Worm (Caenorhabditis elegans) whole organism, late embryonic: Measurements from ENCODE around the gene C40H5.2.

Experiments used
- C08G9.2 ChIP-seq: sonication (generic microtip); optimal IDR thresholded peaks from 2 replicates; lab custom pipeline; 2016; ENCODE audit warnings: mild to moderate bottlenecking, missing genetic modification characterization, moderate library complexity, missing compliant biosample characterization
- K02D7.2 ChIP-seq: sonication (generic microtip); optimal IDR thresholded peaks from 2 replicates; lab custom pipeline; 2017; ENCODE audit warnings: mild to moderate bottlenecking, missing genetic modification characterization, missing compliant biosample characterization
- K09A11.1 ChIP-seq: sonication (generic microtip); optimal IDR thresholded peaks from 2 replicates; lab custom pipeline; 2017; ENCODE audit warnings: antibody characterized with exemption, mild to moderate bottlenecking, missing genetic modification characterization, missing compliant biosample characterization; ENCODE audit not compliant: insufficient read depth
- T23F11.4 ChIP-seq: fragments of 200-800 bp; sonication (Bioruptor generic); optimal IDR thresholded peaks from 2 replicates; lab custom pipeline; 2018; ENCODE audit warnings: mild to moderate bottlenecking, missing genetic modification characterization, missing compliant biosample characterization
- ceh-18 ChIP-seq: sonication (generic microtip); optimal IDR thresholded peaks from 2 replicates; lab custom pipeline; 2016; ENCODE audit warnings: missing genetic modification characterization, missing compliant biosample characterization
- ceh-30 ChIP-seq: fragments of 150-350 bp; optimal IDR thresholded peaks from 2 replicates; lab custom pipeline; 2014; ENCODE audit warnings: missing biosample characterization, missing genetic modification characterization
- ceh-31 ChIP-seq: sonication (generic microtip); optimal IDR thresholded peaks from 2 replicates; lab custom pipeline; 2016; ENCODE audit warnings: missing genetic modification characterization, missing compliant biosample characterization
- ceh-34 ChIP-seq: sonication (generic microtip); optimal IDR thresholded peaks from 2 replicates; lab custom pipeline; 2016; ENCODE audit warnings: mild to moderate bottlenecking, missing genetic modification characterization, missing compliant biosample characterization
- ceh-48 ChIP-seq: sonication (generic microtip); optimal IDR thresholded peaks from 2 replicates; lab custom pipeline; 2016; ENCODE audit warnings: missing genetic modification characterization, inconsistent platforms, missing compliant biosample characterization
- ceh-6 ChIP-seq: fragments of 200-800 bp; sonication (Bioruptor generic); optimal IDR thresholded peaks from 2 replicates; lab custom pipeline; 2018; ENCODE audit warnings: mild to moderate bottlenecking, missing genetic modification characterization, missing compliant biosample characterization
- ceh-9 ChIP-seq: sonication (generic microtip); optimal IDR thresholded peaks from 2 replicates; lab custom pipeline; 2016; ENCODE audit warnings: mild to moderate bottlenecking, missing genetic modification characterization, inconsistent platforms, missing compliant biosample characterization
- che-1 ChIP-seq: sonication (generic microtip); optimal IDR thresholded peaks from 2 replicates; lab custom pipeline; 2016; ENCODE audit warnings: mild to moderate bottlenecking, missing genetic modification characterization, missing compliant biosample characterization
- dve-1 ChIP-seq: sonication (generic microtip); optimal IDR thresholded peaks from 2 replicates; lab custom pipeline; 2017; ENCODE audit warnings: antibody characterized with exemption, mild to moderate bottlenecking, missing genetic modification characterization, missing compliant biosample characterization
- elt-2 ChIP-seq: sonication (generic microtip); optimal IDR thresholded peaks from 2 replicates; lab custom pipeline; 2016; ENCODE audit warnings: missing genetic modification reagents, missing genetic modification characterization, missing compliant biosample characterization
- elt-4 ChIP-seq: sonication (generic microtip); optimal IDR thresholded peaks from 2 replicates; lab custom pipeline; 2016; ENCODE audit warnings: missing genetic modification characterization, missing compliant biosample characterization
- fkh-10 ChIP-seq: fragments of 150-350 bp; optimal IDR thresholded peaks from 2 replicates; lab custom pipeline; 2014; ENCODE audit warnings: missing biosample characterization, missing genetic modification reagents, missing genetic modification characterization
- gmeb-2 ChIP-seq: sonication (generic microtip); optimal IDR thresholded peaks from 2 replicates; lab custom pipeline; 2016; ENCODE audit warnings: missing genetic modification characterization, inconsistent platforms, missing compliant biosample characterization
- hlh-30 ChIP-seq: sonication (generic microtip); optimal IDR thresholded peaks from 2 replicates; lab custom pipeline; 2017; ENCODE audit warnings: antibody characterized with exemption, missing genetic modification characterization, missing compliant biosample characterization; ENCODE audit not compliant: insufficient read depth
- hlh-6 ChIP-seq: sonication (generic microtip); optimal IDR thresholded peaks from 2 replicates; lab custom pipeline; 2016; ENCODE audit warnings: missing genotype, missing genetic modification characterization, missing compliant biosample characterization
- nfya-1 ChIP-seq: sonication (generic microtip); optimal IDR thresholded peaks from 2 replicates; lab custom pipeline; 2017; ENCODE audit warnings: missing genetic modification characterization, mild to moderate bottlenecking, missing compliant biosample characterization, antibody characterized with exemption, moderate library complexity
- nhr-11 ChIP-seq: fragments of 150-350 bp; optimal IDR thresholded peaks from 2 replicates; lab custom pipeline; 2014; ENCODE audit warnings: missing biosample characterization, missing genetic modification characterization
- pat-9 ChIP-seq: fragments of 200-800 bp; sonication (Bioruptor generic); optimal IDR thresholded peaks from 2 replicates; lab custom pipeline; 2018; ENCODE audit warnings: mild to moderate bottlenecking, missing genetic modification characterization, moderate library complexity, missing compliant biosample characterization
- pqm-1 ChIP-seq: sonication (generic microtip); optimal IDR thresholded peaks from 2 replicates; lab custom pipeline; 2016; ENCODE audit warnings: missing genetic modification characterization, missing compliant biosample characterization
- ref-2 ChIP-seq: sonication (generic microtip); optimal IDR thresholded peaks from 2 replicates; lab custom pipeline; 2016; ENCODE audit warnings: missing genetic modification characterization, missing compliant biosample characterization
- rnt-1 ChIP-seq: sonication (generic microtip); optimal IDR thresholded peaks from 2 replicates; lab custom pipeline; 2016; ENCODE audit warnings: missing genetic modification characterization, missing compliant biosample characterization
- sdc-2 ChIP-seq: sonication (generic microtip); optimal IDR thresholded peaks from 2 replicates; lab custom pipeline; 2016; ENCODE audit warnings: missing genotype, missing genetic modification characterization, missing compliant biosample characterization
- sox-4 ChIP-seq: sonication (generic microtip); optimal IDR thresholded peaks from 2 replicates; lab custom pipeline; 2017; ENCODE audit warnings: mild to moderate bottlenecking, missing genetic modification characterization, inconsistent platforms, missing compliant biosample characterization
- tbx-2 ChIP-seq: sonication (generic microtip); optimal IDR thresholded peaks from 2 replicates; lab custom pipeline; 2016; ENCODE audit warnings: missing genetic modification characterization, missing compliant biosample characterization
- tbx-7 ChIP-seq: sonication (generic microtip); optimal IDR thresholded peaks from 2 replicates; lab custom pipeline; 2016; ENCODE audit warnings: missing genotype, missing genetic modification characterization, missing compliant biosample characterization
- ttx-3 ChIP-seq: sonication (generic microtip); optimal IDR thresholded peaks from 2 replicates; lab custom pipeline; 2016; ENCODE audit warnings: missing genetic modification reagents, missing genetic modification characterization, missing compliant biosample characterization
- unc-42 ChIP-seq: sonication (generic microtip); optimal IDR thresholded peaks from 2 replicates; lab custom pipeline; 2016; ENCODE audit warnings: missing genotype, missing genetic modification characterization, missing compliant biosample characterization
- unc-55 ChIP-seq: sonication (generic microtip); optimal IDR thresholded peaks from 2 replicates; lab custom pipeline; 2017; ENCODE audit warnings: missing biosample characterization, missing genetic modification reagents, missing genetic modification characterization
- zip-5 ChIP-seq: sonication (generic microtip); optimal IDR thresholded peaks from 2 replicates; lab custom pipeline; 2016; ENCODE audit warnings: missing genetic modification characterization, missing compliant biosample characterization
- ztf-16 ChIP-seq: sonication (generic microtip); optimal IDR thresholded peaks from 2 replicates; lab custom pipeline; 2017; ENCODE audit warnings: missing genetic modification characterization, missing compliant biosample characterization

The C40H5.2 gene

DNA sequence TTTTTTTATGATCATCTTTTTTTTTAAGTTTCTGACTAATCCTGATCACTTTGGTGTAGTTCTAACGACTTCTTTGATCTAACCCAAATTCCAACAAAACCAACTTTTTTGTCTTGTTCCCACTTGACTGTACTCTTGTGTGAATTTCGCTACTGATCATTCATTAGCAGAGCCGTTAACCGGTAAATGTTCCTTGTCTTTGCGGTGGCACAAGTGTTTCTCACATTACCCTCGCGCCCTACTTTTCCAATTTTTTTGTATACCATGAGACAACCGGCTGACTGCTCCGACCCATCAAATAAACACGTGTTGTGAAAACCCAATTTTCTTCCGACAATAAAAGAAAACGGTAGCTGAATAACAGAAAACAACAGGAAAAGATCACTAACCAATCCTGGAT lies 13.1 kb upstream of the C40H5.2 start:
- TF ChIP-seq elt-4 (tag; lab: Kevin White, UChicago): no peak
- no peak for TF ChIP-seq unc-42
- no peak for TF ChIP-seq nfya-1
- no peak for TF ChIP-seq ceh-34 (tag; lab: Kevin White, UChicago)
- TF ChIP-seq C08G9.2 (tag; lab: Kevin White, UChicago): no peak
- no peak for TF ChIP-seq sox-4
- no peak for TF ChIP-seq zip-5
- TF ChIP-seq tbx-7 (tag; lab: Kevin White, UChicago): no peak
- TF ChIP-seq ceh-18 (tag; lab: Kevin White, UChicago): no peak
- TF ChIP-seq hlh-6 (tag; lab: Kevin White, UChicago): no peak
- no peak for TF ChIP-seq ttx-3 (tag; lab: Kevin White, UChicago)
- TF ChIP-seq ztf-16 (tag; lab: Kevin White, UChicago): no peak
- TF ChIP-seq ceh-31 (tag; lab: Kevin White, UChicago): no peak
- TF ChIP-seq, all 69 proteins: peak for 0

DNA sequence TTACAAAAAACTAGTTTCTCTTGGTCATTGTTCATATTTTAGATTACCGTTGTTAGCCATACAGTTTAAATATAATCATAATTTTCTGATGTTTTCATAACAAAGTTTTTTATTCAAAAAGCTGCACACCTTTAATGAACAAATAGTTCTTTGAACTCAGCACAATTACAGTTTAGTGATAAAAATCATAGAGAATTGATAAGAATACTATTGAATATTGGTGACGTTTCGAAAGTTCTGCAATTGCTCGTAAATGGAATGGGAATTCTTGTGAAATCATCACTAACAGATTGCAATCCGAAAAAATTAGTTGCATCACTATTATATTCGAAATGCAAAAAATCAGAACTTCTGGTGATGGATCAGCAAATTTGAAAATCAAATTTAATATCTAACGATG lies 11.8 kb upstream of the C40H5.2 start:
- no peak for TF ChIP-seq sdc-2 (tag; lab: Kevin White, UChicago)
- no peak for TF ChIP-seq che-1
- no peak for TF ChIP-seq T23F11.4 (GFP tag; lab: Kevin White, UChicago)
- no peak for TF ChIP-seq dve-1 (tag; lab: Kevin White, UChicago)
- TF ChIP-seq, all 69 proteins: peak for 0

DNA sequence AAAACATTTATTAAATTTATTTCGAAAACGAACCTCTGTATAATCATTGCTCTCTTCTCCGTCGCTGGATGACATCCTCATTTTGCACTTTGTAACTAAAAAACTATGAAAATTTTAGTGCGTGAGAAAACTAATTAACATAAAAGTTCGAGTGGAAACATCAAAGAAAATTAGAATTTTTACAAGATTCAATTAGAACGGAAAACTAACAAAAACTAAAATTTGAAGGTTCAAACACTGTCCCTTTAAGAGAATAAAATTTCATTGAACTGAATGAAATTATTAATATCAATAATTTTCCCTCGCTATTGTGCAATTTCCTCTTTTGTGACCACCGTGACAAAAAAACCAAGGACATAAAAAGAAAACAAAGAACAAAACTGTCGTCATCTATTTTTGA lies 8.8 kb upstream of the C40H5.2 start, which contains the start of gene D1053.3:
Gene D1053.3, minus strand, starts transcription at position 101 of the 400 bp plus-strand sequence.
- TF ChIP-seq sdc-2 (tag; lab: Kevin White, UChicago): no peak
- TF ChIP-seq ceh-48 (tag; lab: Kevin White, UChicago): no peak
- no peak for TF ChIP-seq ceh-6 (GFP tag; lab: Kevin White, UChicago)
- TF ChIP-seq dve-1 (tag; lab: Kevin White, UChicago): no peak
- TF ChIP-seq elt-4 (tag; lab: Kevin White, UChicago): no peak
- TF ChIP-seq nfya-1: no peak
- no peak for TF ChIP-seq pat-9 (tag; lab: Kevin White, UChicago)
- TF ChIP-seq ref-2: no peak
- no peak for TF ChIP-seq unc-55
- no peak for TF ChIP-seq pqm-1
- no peak for TF ChIP-seq nhr-11
- TF ChIP-seq T23F11.4 (GFP tag; lab: Kevin White, UChicago): no peak
- no peak for TF ChIP-seq ceh-30 (tag; lab: Kevin White, UChicago)
- TF ChIP-seq tbx-7 (tag; lab: Kevin White, UChicago): no peak
- TF ChIP-seq gmeb-2 (tag; lab: Kevin White, UChicago): no peak
- TF ChIP-seq ceh-9 (tag; lab: Kevin White, UChicago): no peak
- TF ChIP-seq K02D7.2 (tag; lab: Kevin White, UChicago): no peak
- TF ChIP-seq che-1: no peak

DNA sequence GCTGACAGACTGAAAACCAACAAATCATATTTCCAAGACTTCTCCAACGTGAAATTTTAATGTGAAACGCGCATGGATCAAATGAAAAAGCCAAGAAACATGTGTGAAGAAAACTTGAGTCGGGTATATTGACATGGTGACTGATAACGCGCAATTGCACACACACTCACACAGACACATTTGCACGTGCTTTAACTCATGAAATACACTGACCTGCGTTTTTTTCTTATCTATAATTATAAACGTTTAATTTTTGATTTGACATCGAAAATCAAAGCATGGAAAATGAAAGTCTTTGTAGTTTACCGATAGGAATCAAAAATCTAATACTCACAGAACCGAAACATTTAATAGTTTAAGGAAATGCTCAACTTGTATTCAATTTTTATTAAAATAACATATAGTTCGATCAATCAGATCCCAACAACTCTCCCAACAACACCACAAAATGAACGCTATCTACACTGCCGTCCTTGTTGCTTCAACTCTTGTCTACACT lies 7.2 kb upstream of the C40H5.2 start, which contains the start of gene nspa-9:
Gene nspa-9, plus strand, starts transcription at position 449 of the 499 bp plus-strand sequence.
- TF ChIP-seq K09A11.1 (tag; lab: Kevin White, UChicago) (no peak), ceh-18 (tag; lab: Kevin White, UChicago) (no peak), ceh-31 (tag; lab: Kevin White, UChicago) (no peak), elt-4 (tag; lab: Kevin White, UChicago) (no peak), hlh-30 (tag; lab: Kevin White, UChicago) (peak; percentile 1), tbx-2 (tag; lab: Kevin White, UChicago) (no peak), rnt-1 (no peak), fkh-10 (GFP tag; lab: Kevin White, UChicago) (no peak), elt-2 (tag; lab: Kevin White, UChicago) (peak; percentile 43)
- TF ChIP-seq, all 69 proteins: peak for 2
